Worm (Caenorhabditis elegans): ENCODE measurements around the gene uso-1.

ce11 chrIV:13465797-13466196, 11.2 kb upstream of the uso-1 start, which contains the start of gene fezf-1:
- TF ChIP-seq cog-1 (tag; optimal IDR thresholded peaks at IDR 0.05) = no peak
- TF ChIP-seq T22C8.4 (GFP tag; IDR thresholded peaks at IDR 0.05) = no peak
- TF ChIP-seq ztf-23 (GFP tag; IDR thresholded peaks at IDR 0.05) = no peak
- no peak for TF ChIP-seq med-1 (GFP tag; optimal IDR thresholded peaks at IDR 0.05; ENCODE audit: insufficient read depth)
